Worm (Caenorhabditis elegans): Measurements from ENCODE around the gene C55A1.1.

C55A1.1 gene

DNA sequence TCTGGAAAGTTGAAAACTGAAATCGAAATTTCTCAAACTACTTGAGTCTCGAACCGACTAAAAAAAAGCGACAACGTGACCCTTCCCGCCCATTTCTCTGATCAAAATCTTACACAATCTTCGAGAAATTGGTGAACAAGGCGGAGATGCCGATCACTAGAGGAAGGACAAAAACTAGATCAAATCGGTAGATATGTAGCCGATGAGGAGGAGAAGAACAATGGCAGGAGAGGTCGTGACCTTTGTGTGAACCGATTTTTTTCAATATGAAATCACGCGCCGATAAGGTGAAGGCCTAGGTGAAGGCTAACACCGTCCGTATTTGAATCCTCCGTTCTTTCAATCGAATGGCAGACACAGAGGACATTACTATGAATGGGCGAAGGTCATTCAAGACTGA, 39.4 kb downstream of the C55A1.1 start:
- no peak for TF ChIP-seq pag-3 (tag; optimal IDR thresholded peaks at IDR 0.05; ENCODE audit: borderline replicate concordance, insufficient read depth)
- peak; percentile 30 for TF ChIP-seq lin-13 (GFP tag; optimal IDR thresholded peaks at IDR 0.05)
- TF ChIP-seq efl-3 (GFP tag; optimal IDR thresholded peaks at IDR 0.05): peak; percentile 2
- TF ChIP-seq irx-1 (tag; optimal IDR thresholded peaks at IDR 0.05): peak; percentile 16
- peak; percentile 67 for TF ChIP-seq blmp-1 (tag; optimal IDR thresholded peaks at IDR 0.05)
- peak in 1 of 6 experiments; percentile 27 for TF ChIP-seq elt-3 (tag; optimal IDR thresholded peaks at IDR 0.05)
- no peak for TF ChIP-seq unc-86 (tag; optimal IDR thresholded peaks at IDR 0.05)
- no peak for TF ChIP-seq ceh-82 (tag; optimal IDR thresholded peaks at IDR 0.05)
- TF ChIP-seq nhr-71 (tag; optimal IDR thresholded peaks at IDR 0.05): peak; percentile 26
- TF ChIP-seq rnt-1 (tag; optimal IDR thresholded peaks at IDR 0.05): peak; percentile 5
- TF ChIP-seq unc-30 (tag; optimal IDR thresholded peaks at IDR 0.05): no peak
- TF ChIP-seq ztf-4 (tag; optimal IDR thresholded peaks at IDR 0.05): no peak
- TF ChIP-seq lin-14 (GFP tag; optimal IDR thresholded peaks at IDR 0.05): peak; percentile 82
- TF ChIP-seq unc-130 (tag; optimal IDR thresholded peaks at IDR 0.05): no peak
- TF ChIP-seq snu-23 (GFP tag; optimal IDR thresholded peaks at IDR 0.05): peak; percentile 15
- TF ChIP-seq zip-4 (GFP tag; optimal IDR thresholded peaks at IDR 0.05): no peak
- TF ChIP-seq efl-1 (optimal IDR thresholded peaks at IDR 0.05): no peak
- TF ChIP-seq efl-1 (GFP tag; optimal IDR thresholded peaks at IDR 0.05 in 1 of 2): peak in 1 of 2 experiments; percentile 62
- peak; percentile 10 for TF ChIP-seq nhr-90 (tag; optimal IDR thresholded peaks at IDR 0.05; ENCODE audit: poor library complexity)
- TF ChIP-seq nhr-85 (tag): peak; percentile 96
- TF ChIP-seq nhr-12 (tag; optimal IDR thresholded peaks at IDR 0.05): no peak
- peak; percentile 28 for TF ChIP-seq nhr-20 (tag; optimal IDR thresholded peaks at IDR 0.05)
- TF ChIP-seq grh-1 (GFP tag; IDR thresholded peaks at IDR 0.05): peak; percentile 43; the same call in 1 of the 2 replicates
- no peak for TF ChIP-seq nhr-28 (tag; optimal IDR thresholded peaks at IDR 0.05)

DNA sequence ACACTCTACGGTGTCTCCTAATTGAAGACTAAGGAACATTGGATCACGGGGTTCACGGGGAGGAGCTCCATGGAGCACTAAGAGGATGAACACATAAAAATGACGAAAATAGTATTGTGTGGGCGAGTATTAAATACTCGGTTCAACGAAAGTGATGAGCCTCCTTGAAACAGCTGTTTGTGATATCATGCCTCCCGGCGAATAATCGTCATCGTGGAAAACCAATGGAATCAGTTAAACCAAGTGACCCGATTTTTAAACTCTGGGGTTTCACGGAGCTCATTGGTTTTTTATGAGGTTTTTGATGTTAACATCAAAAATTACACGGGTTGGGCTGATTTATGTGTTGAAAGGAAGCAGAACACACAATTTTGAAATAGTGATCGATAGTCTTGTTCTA, 40.0 kb downstream of the C55A1.1 start:
- peak; percentile 8 for TF ChIP-seq nhr-71 (tag; optimal IDR thresholded peaks at IDR 0.05)
- TF ChIP-seq rnt-1 (tag; optimal IDR thresholded peaks at IDR 0.05): peak; percentile 52
- TF ChIP-seq lsy-2 (tag; optimal IDR thresholded peaks at IDR 0.05): peak in 1 of 2 experiments; percentile 20
- TF ChIP-seq dsc-1 (tag; optimal IDR thresholded peaks at IDR 0.05): peak; percentile 72
- TF ChIP-seq lin-14 (GFP tag; optimal IDR thresholded peaks at IDR 0.05): no peak
- no peak for TF ChIP-seq nhr-84 (tag; optimal IDR thresholded peaks at IDR 0.05)
- no peak for TF ChIP-seq fkh-10 (GFP tag; optimal IDR thresholded peaks at IDR 0.05)

DNA sequence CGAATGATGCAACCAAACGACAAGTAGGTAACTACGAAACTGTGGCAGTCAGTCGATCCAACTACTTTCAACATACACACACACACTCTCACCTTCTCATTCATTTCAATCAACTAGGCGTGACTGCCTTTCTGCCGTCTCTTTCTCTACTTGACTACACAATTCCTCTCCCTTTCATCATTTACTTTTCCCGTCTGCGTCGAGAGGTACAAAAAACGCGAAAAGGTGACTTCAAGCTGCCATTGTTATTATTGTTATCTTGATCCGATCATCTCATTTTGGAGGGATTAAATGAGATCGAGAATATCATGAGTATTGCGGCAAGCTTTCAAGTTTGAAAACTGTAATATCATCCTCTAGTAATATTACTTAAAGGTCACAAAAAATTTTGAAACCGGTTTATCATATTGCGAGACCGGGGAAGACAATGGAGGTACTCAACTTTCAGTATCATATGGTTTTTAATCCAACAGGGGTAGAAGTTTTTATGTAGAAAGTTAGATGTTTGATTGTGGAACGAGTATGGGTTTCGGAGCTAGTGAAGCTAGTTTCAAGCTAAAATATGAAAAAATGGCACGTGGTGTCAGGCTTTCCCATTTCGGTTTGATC, 42.5 kb downstream of the C55A1.1 start:
- TF ChIP-seq nhr-47 (tag; optimal IDR thresholded peaks at IDR 0.05) (no peak), nhr-76 (tag; optimal IDR thresholded peaks at IDR 0.05) (no peak), ceh-63 (GFP tag; optimal IDR thresholded peaks at IDR 0.05) (no peak), grh-1 (GFP tag; IDR thresholded peaks at IDR 0.05) (peak; percentile 72), aly-2 (tag; optimal IDR thresholded peaks at IDR 0.05) (no peak), mab-9 (GFP tag; IDR thresholded peaks at IDR 0.05) (no peak), Y116A8C.19 (tag; optimal IDR thresholded peaks at IDR 0.05; ENCODE audit: borderline replicate concordance) (no peak), rnt-1 (tag; optimal IDR thresholded peaks at IDR 0.05) (peak; percentile 58), efl-3 (GFP tag; optimal IDR thresholded peaks at IDR 0.05) (no peak), lin-14 (GFP tag; optimal IDR thresholded peaks at IDR 0.05) (peak; percentile 83), blmp-1 (tag; optimal IDR thresholded peaks at IDR 0.05) (peak; percentile 95), pqm-1 (tag; optimal IDR thresholded peaks at IDR 0.05) (no peak), nhr-20 (tag; optimal IDR thresholded peaks at IDR 0.05) (peak; percentile 81), hlh-4 (tag; optimal IDR thresholded peaks at IDR 0.05) (no peak), sox-4 (tag; optimal IDR thresholded peaks at IDR 0.05) (no peak), fkh-8 (tag; optimal IDR thresholded peaks at IDR 0.05) (no peak), vab-15 (tag; optimal IDR thresholded peaks at IDR 0.05) (no peak), swsn-7 (tag; optimal IDR thresholded peaks at IDR 0.05) (peak; percentile 16), ces-1 (GFP tag; optimal IDR thresholded peaks at IDR 0.05) (no peak), dsc-1 (tag; optimal IDR thresholded peaks at IDR 0.05) (no peak), nhr-237 (tag; optimal IDR thresholded peaks at IDR 0.05) (no peak), F16B12.6 (tag; optimal IDR thresholded peaks at IDR 0.05) (no peak), skn-1 (tag; optimal IDR thresholded peaks at IDR 0.05) (peak; percentile 12), zag-1 (tag; optimal IDR thresholded peaks at IDR 0.05) (no peak), ztf-11 (tag; optimal IDR thresholded peaks at IDR 0.05) (no peak), nhr-71 (tag; optimal IDR thresholded peaks at IDR 0.05) (peak; percentile 67), ceh-90 (tag; optimal IDR thresholded peaks at IDR 0.05) (no peak), egl-27 (tag; optimal IDR thresholded peaks at IDR 0.05) (peak in 1 of 2 experiments; percentile 11), snpc-4 (tag; optimal IDR thresholded peaks at IDR 0.05) (no peak)
